Fruit fly (Drosophila melanogaster) whole organism, embryonic: ENCODE data around the gene RabX5.

Experiments
- Aef1 ChIP-seq: fragments of 200-800 bp; sonication (Bioruptor generic); IDR thresholded peaks from 3 replicates; pipeline ENCODE4 v1.3.6; 2022; ENCODE audit warnings: missing biosample characterization, missing genetic modification characterization
- Antp ChIP-seq: fragments of 200-800 bp; sonication (Bioruptor generic); optimal IDR thresholded peaks from 3 replicates; lab custom pipeline; 2016; ENCODE audit warnings: missing biosample characterization, missing genetic modification characterization
- C15 ChIP-seq: fragments of 200-800 bp; sonication (Bioruptor generic); IDR thresholded peaks from 3 replicates; pipeline ENCODE4 v1.3.6; 2022; ENCODE audit warnings: missing biosample characterization, missing genetic modification characterization
- CG10267 ChIP-seq: fragments of 200-800 bp; sonication (Bioruptor generic); optimal IDR thresholded peaks from 2 replicates; lab custom pipeline; 2018; ENCODE audit warnings: missing biosample characterization, mild to moderate bottlenecking, missing genetic modification characterization, moderate library complexity
- CG10543 ChIP-seq: fragments of 200-800 bp; sonication (Bioruptor generic); optimal IDR thresholded peaks from 3 replicates; lab custom pipeline; 2017; ENCODE audit warnings: missing biosample characterization, mild to moderate bottlenecking, missing genetic modification characterization, moderate library complexity
- CG12769 ChIP-seq: fragments of 200-800 bp; sonication (Bioruptor generic); optimal IDR thresholded peaks from 2 replicates; lab custom pipeline; 2019; ENCODE audit warnings: missing biosample characterization, mild to moderate bottlenecking, missing genetic modification characterization, moderate library complexity
- CG13894 ChIP-seq: fragments of 200-800 bp; sonication (Bioruptor generic); optimal IDR thresholded peaks from 3 replicates; lab custom pipeline; 2018; ENCODE audit warnings: missing biosample characterization, mild to moderate bottlenecking, missing genetic modification characterization, moderate library complexity
- CG15479 ChIP-seq: fragments of 200-800 bp; sonication (Bioruptor generic); optimal IDR thresholded peaks from 3 replicates; lab custom pipeline; 2019; ENCODE audit warnings: missing biosample characterization, mild to moderate bottlenecking, missing genetic modification characterization, moderate library complexity
- CG3407 ChIP-seq: fragments of 200-800 bp; sonication (Bioruptor generic); optimal IDR thresholded peaks from 2 replicates; lab custom pipeline; 2018; ENCODE audit warnings: missing biosample characterization, mild to moderate bottlenecking, missing genetic modification characterization
- CG5180 ChIP-seq: fragments of 200-800 bp; sonication (Bioruptor generic); optimal IDR thresholded peaks from 3 replicates; lab custom pipeline; 2017; ENCODE audit warnings: missing biosample characterization, missing genetic modification characterization, mild to moderate bottlenecking, moderate library complexity, missing genetic modification reagents
- CG6254 ChIP-seq: fragments of 200-800 bp; sonication (Bioruptor generic); optimal IDR thresholded peaks from 3 replicates; lab custom pipeline; 2017; ENCODE audit warnings: mild to moderate bottlenecking, missing biosample characterization, missing genetic modification reagents, missing genetic modification characterization
- CG6689 ChIP-seq: fragments of 200-800 bp; sonication (Bioruptor generic); IDR thresholded peaks from 2 replicates; pipeline ENCODE4 v1.3.6; 2022; ENCODE audit warnings: missing biosample characterization, missing genetic modification characterization
- CG6813 ChIP-seq: fragments of 200-800 bp; sonication (Bioruptor generic); optimal IDR thresholded peaks from 2 replicates; lab custom pipeline; 2017; ENCODE audit warnings: missing biosample characterization, missing genetic modification characterization, mild to moderate bottlenecking, moderate library complexity, missing genetic modification reagents
- CG8765 ChIP-seq: fragments of 200-800 bp; sonication (Bioruptor generic); IDR thresholded peaks from 2 replicates; pipeline ENCODE4 v1.3.6; 2022; ENCODE audit warnings: missing biosample characterization, missing genetic modification characterization
- CG9609 ChIP-seq: fragments of 200-800 bp; sonication (Bioruptor generic); optimal IDR thresholded peaks from 3 replicates; lab custom pipeline; 2016; ENCODE audit warnings: missing biosample characterization, missing genetic modification characterization
- CG9727 ChIP-seq: fragments of 200-800 bp; sonication (Bioruptor generic); optimal IDR thresholded peaks from 3 replicates; lab custom pipeline; 2017; ENCODE audit warnings: missing biosample characterization, mild to moderate bottlenecking, missing genetic modification characterization
- Chrac-16 ChIP-seq: fragments of 200-800 bp; sonication (Bioruptor generic); optimal IDR thresholded peaks from 3 replicates; lab custom pipeline; 2016; ENCODE audit warnings: missing biosample characterization, missing genetic modification characterization
- Dref ChIP-seq: fragments of 200-800 bp; sonication (Bioruptor generic); IDR thresholded peaks from 2 replicates; pipeline ENCODE4 v1.3.6; 2022; ENCODE audit warnings: missing biosample characterization, missing genetic modification characterization
- Eip74EF ChIP-seq, 2 experiments: fragments of 200-800 bp in 1 of 2; fragments of >200 bp in 1 of 2; sonication (Bioruptor generic) in 1 of 2; optimal IDR thresholded peaks; 2 replicates each; lab custom pipeline; 2017 to 2019; ENCODE audit warnings: missing biosample characterization in 2 of 2, missing genetic modification characterization in 2 of 2, mild to moderate bottlenecking in 1 of 2, moderate library complexity in 1 of 2
- Fer2 ChIP-seq: fragments of 200-800 bp; sonication (Bioruptor generic); optimal IDR thresholded peaks from 2 replicates; lab custom pipeline; 2018; ENCODE audit warnings: missing biosample characterization, mild to moderate bottlenecking, missing genetic modification characterization, moderate library complexity
- HHEX ChIP-seq: fragments of 200-800 bp; sonication (Bioruptor generic); optimal IDR thresholded peaks from 3 replicates; lab custom pipeline; 2017; ENCODE audit warnings: missing biosample characterization, mild to moderate bottlenecking, missing genetic modification characterization, missing genetic modification reagents
- Hmx ChIP-seq: fragments of 200-800 bp; sonication (Bioruptor generic); optimal IDR thresholded peaks from 2 replicates; lab custom pipeline; 2016; ENCODE audit warnings: missing biosample characterization, missing genetic modification characterization
- PHDP ChIP-seq: fragments of 200-800 bp; sonication (Bioruptor generic); optimal IDR thresholded peaks from 3 replicates; lab custom pipeline; 2018; ENCODE audit warnings: missing biosample characterization, mild to moderate bottlenecking, missing genetic modification characterization, moderate library complexity
- Poxn ChIP-seq: fragments of 200-800 bp; sonication (Bioruptor generic); IDR thresholded peaks from 2 replicates; pipeline ENCODE4 v1.3.6; 2022; ENCODE audit warnings: missing biosample characterization, missing genetic modification characterization
- Ptx1 ChIP-seq: fragments of 200-800 bp; sonication (Bioruptor generic); IDR thresholded peaks from 2 replicates; pipeline ENCODE4 v1.3.6; 2022; ENCODE audit warnings: missing biosample characterization, missing genetic modification characterization
- TFAM ChIP-seq: fragments of 200-800 bp; sonication (Bioruptor generic); optimal IDR thresholded peaks from 2 replicates; lab custom pipeline; 2017; ENCODE audit warnings: missing biosample characterization, missing genetic modification characterization, inconsistent platforms
- Vsx1 ChIP-seq: fragments of 200-800 bp; sonication (Bioruptor generic); optimal IDR thresholded peaks from 2 replicates; lab custom pipeline; 2017; ENCODE audit warnings: missing biosample characterization, mild to moderate bottlenecking, missing genetic modification characterization, missing genetic modification reagents
- Xrp1 ChIP-seq: fragments of 200-800 bp; sonication (Bioruptor generic); IDR thresholded peaks from 2 replicates; pipeline ENCODE4 v1.3.6; 2022; ENCODE audit warnings: missing biosample characterization, missing genetic modification characterization
- btn ChIP-seq: fragments of 200-800 bp; sonication (Bioruptor generic); optimal IDR thresholded peaks from 2 replicates; lab custom pipeline; 2016; ENCODE audit warnings: missing biosample characterization, missing genetic modification characterization
- dimm ChIP-seq: fragments of 200-800 bp; sonication (Bioruptor generic); IDR thresholded peaks from 2 replicates; pipeline ENCODE4 v1.3.6; 2022; ENCODE audit warnings: missing biosample characterization, missing genetic modification characterization
- ewg ChIP-seq: fragments of 200-800 bp; sonication (Bioruptor generic); optimal IDR thresholded peaks from 3 replicates; lab custom pipeline; 2017; ENCODE audit warnings: mild to moderate bottlenecking, missing biosample characterization, missing genetic modification reagents, missing genetic modification characterization
- fd3F ChIP-seq: fragments of 200-800 bp; sonication (Bioruptor generic); optimal IDR thresholded peaks from 2 replicates; lab custom pipeline; 2018; ENCODE audit warnings: missing biosample characterization, mild to moderate bottlenecking, missing genetic modification characterization, moderate library complexity
- fd96Cb ChIP-seq: fragments of 200-800 bp; sonication (Bioruptor generic); optimal IDR thresholded peaks from 2 replicates; lab custom pipeline; 2018; ENCODE audit warnings: missing biosample characterization, mild to moderate bottlenecking, missing genetic modification characterization, moderate library complexity
- gcm2 ChIP-seq: fragments of 200-800 bp; sonication (Bioruptor generic); optimal IDR thresholded peaks from 2 replicates; lab custom pipeline; 2016; ENCODE audit warnings: missing biosample characterization, missing genetic modification characterization
- grau ChIP-seq: fragments of 200-800 bp; optimal IDR thresholded peaks from 3 replicates; lab custom pipeline; 2019; ENCODE audit warnings: missing biosample characterization, mild to moderate bottlenecking, missing genetic modification characterization, moderate library complexity
- ham ChIP-seq: fragments of 200-800 bp; sonication (Bioruptor generic); IDR thresholded peaks from 2 replicates; pipeline ENCODE4 v1.3.6; 2022; ENCODE audit warnings: missing biosample characterization, missing genetic modification characterization
- hbn ChIP-seq: fragments of 200-800 bp; sonication (Bioruptor generic); IDR thresholded peaks from 2 replicates; pipeline ENCODE4 v1.3.6; 2022; ENCODE audit warnings: missing biosample characterization, missing genetic modification characterization; ENCODE audit not compliant: partially characterized antibody
- kni ChIP-seq: fragments of 200-800 bp; sonication (Bioruptor generic); optimal IDR thresholded peaks from 3 replicates; lab custom pipeline; 2017; ENCODE audit warnings: mild to moderate bottlenecking, missing biosample characterization, missing genetic modification reagents, missing genetic modification characterization
- onecut ChIP-seq: fragments of 200-800 bp; sonication (Bioruptor generic); IDR thresholded peaks from 2 replicates; pipeline ENCODE4 v1.3.6; 2022; ENCODE audit warnings: missing biosample characterization, missing genetic modification characterization
- pfk ChIP-seq: fragments of 200-800 bp; sonication (Bioruptor generic); optimal IDR thresholded peaks from 2 replicates; lab custom pipeline; 2018; ENCODE audit warnings: missing biosample characterization, mild to moderate bottlenecking, missing genetic modification characterization, moderate library complexity
- pho ChIP-seq: fragments of 200-800 bp; sonication (Bioruptor generic); optimal IDR thresholded peaks from 2 replicates; lab custom pipeline; 2016; ENCODE audit warnings: missing biosample characterization, missing genetic modification characterization
- ranshi ChIP-seq: fragments of 200-800 bp; sonication (Bioruptor generic); IDR thresholded peaks from 2 replicates; pipeline ENCODE4 v1.3.6; 2022; ENCODE audit warnings: missing biosample characterization, missing genetic modification characterization
- sens-2 ChIP-seq: fragments of 200-800 bp; sonication (Bioruptor generic); IDR thresholded peaks from 2 replicates; pipeline ENCODE4 v1.3.6; 2022; ENCODE audit warnings: missing biosample characterization, missing genetic modification characterization
- sisA ChIP-seq: fragments of 200-800 bp; sonication (Bioruptor generic); IDR thresholded peaks from 2 replicates; pipeline ENCODE4 v1.3.6; 2022; ENCODE audit warnings: missing biosample characterization, missing genetic modification characterization
- tna ChIP-seq: fragments of 200-800 bp; sonication (Bioruptor generic); IDR thresholded peaks from 2 replicates; pipeline ENCODE4 v1.3.6; 2022; ENCODE audit warnings: missing biosample characterization, missing genetic modification characterization; ENCODE audit not compliant: partially characterized antibody
- trem ChIP-seq: fragments of 200-800 bp; optimal IDR thresholded peaks from 3 replicates; lab custom pipeline; 2019; ENCODE audit warnings: missing biosample characterization, mild to moderate bottlenecking, missing genetic modification characterization, moderate library complexity
- ttk ChIP-seq: fragments of 200-800 bp; sonication (Bioruptor generic); IDR thresholded peaks from 2 replicates; pipeline ENCODE4 v2.1.2; 2022; ENCODE audit warnings: missing biosample characterization, missing genetic modification characterization
- usp ChIP-seq: fragments of >200 bp; optimal IDR thresholded peaks from 2 replicates; lab custom pipeline; 2017; ENCODE audit warnings: missing biosample characterization, missing genetic modification characterization
- zfh1 ChIP-seq: fragments of 200-800 bp; sonication (Bioruptor generic); IDR thresholded peaks from 3 replicates; pipeline ENCODE4 v1.3.6; 2022; ENCODE audit warnings: missing biosample characterization, missing genetic modification characterization

RabX5 gene

DNA sequence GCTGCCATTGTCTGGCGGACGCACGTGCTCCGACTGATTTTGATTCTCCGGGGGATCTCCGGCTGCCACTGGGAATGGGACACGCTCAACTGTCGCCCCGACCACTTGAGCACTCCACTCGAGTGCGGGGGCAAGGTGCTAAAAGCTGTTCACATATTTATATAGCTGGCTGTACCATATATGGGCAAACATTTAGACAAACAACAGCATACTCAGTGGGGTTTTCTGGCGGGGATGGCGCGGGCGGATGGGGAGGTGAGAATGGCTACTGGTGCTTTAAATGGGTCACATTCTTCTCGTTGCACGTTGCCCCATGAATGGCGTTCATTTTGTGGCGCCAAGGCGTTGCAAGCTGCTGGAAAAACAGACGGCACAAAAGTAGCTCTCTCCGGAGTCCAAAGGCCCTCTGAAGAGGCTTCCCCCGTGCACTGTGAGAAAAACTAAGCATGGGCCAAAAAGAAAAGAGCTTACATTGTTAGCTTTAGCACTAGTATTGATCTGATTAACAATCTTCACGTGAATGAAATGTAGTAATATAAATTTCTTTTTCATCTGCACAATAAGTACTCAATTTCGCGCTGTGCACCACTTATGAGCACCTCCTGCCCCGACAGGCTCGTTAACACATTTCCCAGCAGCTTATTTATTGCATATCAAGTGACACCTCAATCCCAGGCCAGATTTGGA is 21.0 kb upstream of the RabX5 start (continued):
- TF ChIP-seq sisA (GFP tag; lab: Robert Waterston, UW) (peak; percentile 71), pfk (GFP tag; lab: Kevin White, UChicago) (no peak), ewg (GFP tag; lab: Kevin White, UChicago) (peak; percentile 6), ranshi (GFP tag; lab: Robert Waterston, UW) (no peak), CG6813 (GFP tag; lab: Kevin White, UChicago) (peak; percentile 57), CG3407 (peak; percentile 57), ttk (GFP tag; lab: Robert Waterston, UW) (peak; percentile 56; the same call in 1 of the 2 replicates), grau (tag; lab: Kevin White, UChicago) (no peak), PHDP (tag; lab: Kevin White, UChicago) (no peak), Antp (GFP tag; lab: Kevin White, UChicago) (peak; percentile 40), CG9609 (GFP tag; lab: Kevin White, UChicago) (no peak), fd3F (GFP tag; lab: Kevin White, UChicago) (no peak), hbn (no peak), onecut (peak; percentile 37; the same call in 1 of the 2 replicates), kni (peak; percentile 74), CG13894 (tag; lab: Kevin White, UChicago) (no peak), gcm2 (GFP tag; lab: Kevin White, UChicago) (no peak), sens-2 (no peak), Vsx1 (peak; percentile 46), Xrp1 (GFP tag; lab: Robert Waterston, UW) (peak; percentile 63; the same call in 1 of the 2 replicates), Fer2 (tag; lab: Kevin White, UChicago) (no peak), CG15479 (GFP tag; lab: Kevin White, UChicago) (no peak), Hmx (GFP tag; lab: Kevin White, UChicago) (no peak), Chrac-16 (GFP tag; lab: Kevin White, UChicago) (no peak), usp (GFP tag; lab: Kevin White, UChicago) (no peak), tna (GFP tag; lab: Robert Waterston, UW) (no peak), pho (no peak), fd96Cb (tag; lab: Kevin White, UChicago) (peak; percentile 49), CG10267 (peak; percentile 27), CG10543 (GFP tag; lab: Kevin White, UChicago) (no peak), ham (GFP tag; lab: Robert Waterston, UW) (no peak), CG5180 (peak; percentile 39), CG9727 (peak; percentile 29), CG8765 (GFP tag; lab: Robert Waterston, UW) (peak; percentile 22; the same call in 1 of the 2 replicates), CG12769 (no peak), Ptx1 (GFP tag; lab: Robert Waterston, UW) (peak; percentile 29), Poxn (no peak), trem (tag; lab: Kevin White, UChicago) (no peak), Eip74EF (GFP tag; optimal IDR thresholded peaks at IDR 0.05; lab: Kevin White, UChicago) (no peak), CG6254 (peak; percentile 37), Aef1 (GFP tag; lab: Robert Waterston, UW) (no peak), btn (GFP tag; lab: Kevin White, UChicago) (no peak), zfh1 (peak; percentile 59), HHEX (GFP tag; lab: Kevin White, UChicago) (peak; percentile 52), Dref (GFP tag; lab: Robert Waterston, UW) (0 out of 2 replicates have a peak, but pooled peaks have one; percentile 8), CG6689 (GFP tag; lab: Robert Waterston, UW) (peak; percentile 30; the same call in 1 of the 2 replicates), dimm (GFP tag; lab: Robert Waterston, UW) (no peak), C15 (GFP tag; lab: Robert Waterston, UW) (no peak), TFAM (GFP tag; lab: Kevin White, UChicago) (no peak)
